Fruit fly (Drosophila melanogaster) Kc167 (cell line): Measurements from ENCODE around the gene puc.

Experiments
- Myc ChIP-seq: fragments of >200 bp; optimal IDR thresholded peaks from 2 replicates; lab custom pipeline; 2017; ENCODE audit warnings: missing external identifiers
- Sin3A ChIP-seq: fragments of >200 bp; optimal IDR thresholded peaks from 2 replicates; lab custom pipeline; 2018; ENCODE audit warnings: missing external identifiers
- h ChIP-seq: fragments of >200 bp; optimal IDR thresholded peaks from 3 replicates; lab custom pipeline; 2018; ENCODE audit warnings: missing external identifiers
- insv ChIP-seq: fragments of >200 bp; optimal IDR thresholded peaks from 3 replicates; lab custom pipeline; 2018; ENCODE audit warnings: missing external identifiers
- psq ChIP-seq: fragments of >200 bp; optimal IDR thresholded peaks from 2 replicates; lab custom pipeline; 2017; ENCODE audit warnings: missing external identifiers
- ttk ChIP-seq: sonication (Bioruptor generic); optimal IDR thresholded peaks from 2 replicates; lab custom pipeline; 2017; ENCODE audit warnings: missing external identifiers

Gene puc

dm6 chr3R:8149003-8149402 is 43.9 kb downstream of the puc start:
- TF ChIP-seq insv (lab: Kevin White, UChicago): no peak
- no peak for TF ChIP-seq Myc (lab: Kevin White, UChicago)
- TF ChIP-seq psq (lab: Kevin White, UChicago): no peak
- TF ChIP-seq h: no peak

dm6 chr3R:8149995-8150394 is 44.9 kb downstream of the puc start:
- no peak for TF ChIP-seq Myc (lab: Kevin White, UChicago)

dm6 chr3R:8151163-8151562 is 46.0 kb downstream of the puc start:
- TF ChIP-seq ttk (lab: Kevin White, UChicago) (no peak), h (no peak), Myc (lab: Kevin White, UChicago) (no peak), psq (lab: Kevin White, UChicago) (no peak), insv (lab: Kevin White, UChicago) (no peak), Sin3A (lab: Kevin White, UChicago) (no peak)

dm6 chr3R:8152578-8153191 is 47.6 kb downstream of the puc start:
- TF ChIP-seq insv (lab: Kevin White, UChicago) (no peak), h (no peak), psq (lab: Kevin White, UChicago) (no peak), Myc (lab: Kevin White, UChicago) (no peak), ttk (lab: Kevin White, UChicago) (no peak), Sin3A (lab: Kevin White, UChicago) (no peak)

dm6 chr3R:8153958-8154606 is 49.0 kb downstream of the puc start:
- TF ChIP-seq psq (lab: Kevin White, UChicago): no peak
- TF ChIP-seq ttk (lab: Kevin White, UChicago): no peak
- no peak for TF ChIP-seq insv (lab: Kevin White, UChicago)
- no peak for TF ChIP-seq Sin3A (lab: Kevin White, UChicago)
- TF ChIP-seq h: no peak
- TF ChIP-seq Myc (lab: Kevin White, UChicago): no peak

- no peak for TF ChIP-seq h
- TF ChIP-seq Myc (lab: Kevin White, UChicago): no peak
- TF ChIP-seq Sin3A (lab: Kevin White, UChicago): no peak
- TF ChIP-seq ttk (lab: Kevin White, UChicago): no peak
- TF ChIP-seq insv (lab: Kevin White, UChicago): no peak
- no peak for TF ChIP-seq psq (lab: Kevin White, UChicago)
Measured at dm6 chr3R:8155735-8156670, 50.9 kb downstream of the puc start.

- TF ChIP-seq insv (lab: Kevin White, UChicago): no peak
- no peak for TF ChIP-seq h
- TF ChIP-seq ttk (lab: Kevin White, UChicago): no peak
- TF ChIP-seq Myc (lab: Kevin White, UChicago): no peak
Measured at dm6 chr3R:8157247-8157646, 52.1 kb downstream of the puc start.

- TF ChIP-seq Myc (lab: Kevin White, UChicago) (no peak), psq (lab: Kevin White, UChicago) (no peak)
Measured at dm6 chr3R:8158328-8158727, 53.2 kb downstream of the puc start.

- TF ChIP-seq ttk (lab: Kevin White, UChicago) (no peak), Myc (lab: Kevin White, UChicago) (no peak), insv (lab: Kevin White, UChicago) (no peak), Sin3A (lab: Kevin White, UChicago) (no peak)
Measured at dm6 chr3R:8160056-8161017, 55.2 kb downstream of the puc start.

dm6 chr3R:8164850-8165249 is 59.7 kb downstream of the puc start:
- TF ChIP-seq h (no peak), insv (lab: Kevin White, UChicago) (no peak), ttk (lab: Kevin White, UChicago) (no peak), Sin3A (lab: Kevin White, UChicago) (no peak), Myc (lab: Kevin White, UChicago) (no peak), psq (lab: Kevin White, UChicago) (no peak)

- TF ChIP-seq h (no peak), Sin3A (lab: Kevin White, UChicago) (no peak), Myc (lab: Kevin White, UChicago) (no peak), psq (lab: Kevin White, UChicago) (no peak), insv (lab: Kevin White, UChicago) (no peak), ttk (lab: Kevin White, UChicago) (no peak)
Measured at dm6 chr3R:8171489-8172161, 66.5 kb downstream of the puc start.
